Worm (Caenorhabditis elegans) whole organism, L1 larva: ENCODE measurements around the gene C30A5.10.

Source experiments
- C16A3.4 ChIP-seq: fragments of 150-350 bp; optimal IDR thresholded peaks from 2 replicates; lab custom pipeline; 2014; ENCODE audit warnings: missing biosample characterization, missing genetic modification characterization
- C34B4.2 ChIP-seq: sonication (generic microtip); optimal IDR thresholded peaks from 2 replicates; lab custom pipeline; 2017; ENCODE audit warnings: mild to moderate bottlenecking, missing genetic modification characterization, missing compliant biosample characterization
- Y116A8C.19 ChIP-seq: sonication (generic microtip); optimal IDR thresholded peaks from 2 replicates; lab custom pipeline; 2016; ENCODE audit warnings: missing compliant biosample characterization, missing genetic modification characterization, borderline replicate concordance
- aha-1 ChIP-seq: fragments of 150-350 bp; optimal IDR thresholded peaks from 2 replicates; lab custom pipeline; 2014; ENCODE audit warnings: missing biosample characterization, missing genetic modification characterization
- ama-1 ChIP-seq: fragments of 150-350 bp; optimal IDR thresholded peaks from 2 replicates; lab custom pipeline; 2014
- blmp-1 ChIP-seq: fragments of 150-350 bp; optimal IDR thresholded peaks from 2 replicates; lab custom pipeline; 2014; ENCODE audit warnings: missing biosample characterization, missing genetic modification characterization
- ceh-8 ChIP-seq: fragments of 200-800 bp; sonication (Bioruptor generic); optimal IDR thresholded peaks from 2 replicates; lab custom pipeline; 2018; ENCODE audit warnings: mild to moderate bottlenecking, missing genetic modification characterization, moderate library complexity, missing compliant biosample characterization
- ceh-82 ChIP-seq, 3 experiments: fragments of 150-350 bp in 1 of 3; sonication (generic microtip) in 2 of 3; optimal IDR thresholded peaks; 2 replicates each; lab custom pipeline; 2014 to 2017; ENCODE audit warnings: missing biosample characterization in 3 of 3, missing genetic modification characterization in 3 of 3
- ceh-88 ChIP-seq: fragments of 200-800 bp; sonication (Bioruptor generic); IDR thresholded peaks from 2 replicates; pipeline ENCODE4 v1.3.6; 2022; ENCODE audit warnings: missing genetic modification characterization, missing compliant biosample characterization
- dsc-1 ChIP-seq: sonication (generic microtip); optimal IDR thresholded peaks from 2 replicates; lab custom pipeline; 2016; ENCODE audit warnings: mild to moderate bottlenecking, missing genetic modification characterization, missing compliant biosample characterization
- efl-1 ChIP-seq, 4 experiments: fragments of 150-350 bp; optimal IDR thresholded peaks in 3 of 4; peaks in 1 of 4; 1 replicate in 1 of 4; 2 replicates in 3 of 4; lab custom pipeline; 2014; ENCODE audit warnings: missing biosample characterization in 2 of 4, missing genetic modification characterization in 2 of 4, missing genetic modification reagents in 2 of 4
- efl-3 ChIP-seq: fragments of 200-800 bp; sonication (Bioruptor generic); optimal IDR thresholded peaks from 2 replicates; lab custom pipeline; 2018; ENCODE audit warnings: mild to moderate bottlenecking, missing genetic modification characterization, missing compliant biosample characterization
- egl-13 ChIP-seq: sonication (generic microtip); optimal IDR thresholded peaks from 2 replicates; lab custom pipeline; 2016; ENCODE audit warnings: missing genotype, missing genetic modification reagents, missing genetic modification characterization, missing compliant biosample characterization
- egl-27 ChIP-seq, 2 experiments: fragments of 150-350 bp in 1 of 2; sonication (generic microtip); optimal IDR thresholded peaks; 3 replicates each; lab custom pipeline; 2017 to 2018; ENCODE audit warnings: missing biosample characterization in 2 of 2, missing genetic modification characterization in 2 of 2, missing genetic modification reagents in 2 of 2
- elt-2 ChIP-seq: sonication (generic microtip); optimal IDR thresholded peaks from 2 replicates; lab custom pipeline; 2016; ENCODE audit warnings: missing genetic modification characterization, mild to moderate bottlenecking, inconsistent platforms, missing compliant biosample characterization, missing genetic modification reagents
- elt-3 ChIP-seq, 6 experiments: fragments of 150-350 bp in 1 of 6; sonication (generic microtip); optimal IDR thresholded peaks; 2 replicates each; lab custom pipeline; 2017 to 2018; ENCODE audit warnings: missing biosample characterization in 6 of 6, missing genetic modification characterization in 6 of 6, inconsistent platforms in 1 of 6
- ets-5 ChIP-seq: fragments of 200-800 bp; sonication (Bioruptor generic); IDR thresholded peaks from 2 replicates; pipeline ENCODE4 v1.3.6; 2022; ENCODE audit warnings: missing genetic modification characterization, missing compliant biosample characterization
- fkh-10 ChIP-seq: sonication (generic microtip); optimal IDR thresholded peaks from 2 replicates; lab custom pipeline; 2017; ENCODE audit warnings: missing biosample characterization, missing genetic modification reagents, missing genetic modification characterization
- fkh-4 ChIP-seq: sonication (generic microtip); optimal IDR thresholded peaks from 2 replicates; lab custom pipeline; 2016; ENCODE audit warnings: missing compliant biosample characterization, missing genetic modification characterization, borderline replicate concordance
- fos-1 ChIP-seq: fragments of 150-350 bp; optimal IDR thresholded peaks from 2 replicates; lab custom pipeline; 2014; ENCODE audit warnings: missing biosample characterization, missing genetic modification characterization
- hpl-2 ChIP-seq: fragments of 150-350 bp; optimal IDR thresholded peaks from 2 replicates; lab custom pipeline; 2014; ENCODE audit warnings: missing biosample characterization, missing genetic modification reagents, missing genetic modification characterization
- lin-13 ChIP-seq: fragments of 150-350 bp; optimal IDR thresholded peaks from 2 replicates; lab custom pipeline; 2014; ENCODE audit warnings: missing biosample characterization, missing genetic modification reagents, missing genetic modification characterization
- lin-14 ChIP-seq: fragments of 200-800 bp; sonication (Bioruptor generic); optimal IDR thresholded peaks from 2 replicates; lab custom pipeline; 2018; ENCODE audit warnings: mild to moderate bottlenecking, missing genetic modification characterization, moderate library complexity, missing compliant biosample characterization
- lin-15B ChIP-seq: fragments of 150-350 bp; sonication (generic microtip); optimal IDR thresholded peaks from 3 replicates; lab custom pipeline; 2014; ENCODE audit warnings: missing biosample characterization, missing genetic modification characterization
- lin-35 ChIP-seq, 2 experiments: fragments of 150-350 bp; optimal IDR thresholded peaks; 2 replicates each; lab custom pipeline; 2014; ENCODE audit warnings: missing biosample characterization in 2 of 2, missing genetic modification characterization in 2 of 2, missing genetic modification reagents in 2 of 2
- lsy-2 ChIP-seq, 2 experiments: fragments of 150-350 bp; optimal IDR thresholded peaks; 2 replicates each; lab custom pipeline; 2014; ENCODE audit warnings: missing biosample characterization in 2 of 2, missing genetic modification characterization in 2 of 2
- mab-9 ChIP-seq: fragments of 200-800 bp; sonication (Bioruptor generic); IDR thresholded peaks from 2 replicates; pipeline ENCODE4 v1.3.6; 2022; ENCODE audit warnings: missing genetic modification reagents, missing genetic modification characterization, missing compliant biosample characterization
- mdl-1 ChIP-seq, 2 experiments: fragments of 150-350 bp; optimal IDR thresholded peaks; 2 replicates each; lab custom pipeline; 2014 to 2017; ENCODE audit warnings: missing biosample characterization in 2 of 2, missing genetic modification characterization in 2 of 2, inconsistent platforms in 1 of 2
- nhr-237 ChIP-seq: fragments of 150-350 bp; optimal IDR thresholded peaks from 2 replicates; lab custom pipeline; 2014; ENCODE audit warnings: missing biosample characterization, missing genetic modification characterization
- nhr-47 ChIP-seq: sonication (generic microtip); optimal IDR thresholded peaks from 2 replicates; lab custom pipeline; 2016; ENCODE audit warnings: mild to moderate bottlenecking, missing genetic modification characterization, moderate library complexity, missing compliant biosample characterization
- nhr-84 ChIP-seq: sonication (generic microtip); optimal IDR thresholded peaks from 2 replicates; lab custom pipeline; 2017; ENCODE audit warnings: missing biosample characterization, missing genetic modification characterization
- nhr-85 ChIP-seq: sonication (generic microtip); peaks from one replicate; lab custom pipeline; 2016; ENCODE audit warnings: missing genetic modification characterization, inconsistent platforms, missing compliant biosample characterization
- pax-3 ChIP-seq: fragments of 200-800 bp; sonication (Bioruptor generic); optimal IDR thresholded peaks from 2 replicates; lab custom pipeline; 2018; ENCODE audit warnings: mild to moderate bottlenecking, missing genetic modification characterization, moderate library complexity, missing compliant biosample characterization
- pqm-1 ChIP-seq: sonication (generic microtip); optimal IDR thresholded peaks from 3 replicates; lab custom pipeline; 2017; ENCODE audit warnings: missing biosample characterization, missing genetic modification characterization
- rnt-1 ChIP-seq: sonication (generic microtip); optimal IDR thresholded peaks from 2 replicates; lab custom pipeline; 2016; ENCODE audit warnings: mild to moderate bottlenecking, missing genetic modification characterization, moderate library complexity, missing compliant biosample characterization
- skn-1 ChIP-seq: fragments of 150-350 bp; optimal IDR thresholded peaks from 2 replicates; lab custom pipeline; 2014; ENCODE audit warnings: missing biosample characterization, missing genetic modification characterization
- swsn-7 ChIP-seq: sonication (generic microtip); optimal IDR thresholded peaks from 2 replicates; lab custom pipeline; 2016; ENCODE audit warnings: missing genetic modification characterization, missing compliant biosample characterization
- tlp-1 ChIP-seq: fragments of 150-350 bp; optimal IDR thresholded peaks from 2 replicates; lab custom pipeline; 2014; ENCODE audit warnings: missing biosample characterization, missing genetic modification characterization
- unc-30 ChIP-seq: sonication (generic microtip); optimal IDR thresholded peaks from 2 replicates; lab custom pipeline; 2017; ENCODE audit warnings: missing biosample characterization, missing genetic modification characterization
- unc-86 ChIP-seq: sonication (generic microtip); optimal IDR thresholded peaks from 2 replicates; lab custom pipeline; 2016; ENCODE audit warnings: missing genetic modification characterization, missing compliant biosample characterization
- vab-15 ChIP-seq: sonication (generic microtip); optimal IDR thresholded peaks from 2 replicates; lab custom pipeline; 2017; ENCODE audit warnings: missing genotype, mild to moderate bottlenecking, missing genetic modification characterization, missing compliant biosample characterization
- xbp-1 ChIP-seq: sonication (generic microtip); optimal IDR thresholded peaks from 2 replicates; lab custom pipeline; 2016; ENCODE audit warnings: missing genetic modification characterization, missing compliant biosample characterization
- zag-1 ChIP-seq: fragments of 150-350 bp; optimal IDR thresholded peaks from 2 replicates; lab custom pipeline; 2014; ENCODE audit warnings: missing biosample characterization, missing genetic modification characterization
- ztf-11 ChIP-seq, 2 experiments: sonication (generic microtip); optimal IDR thresholded peaks; 2 replicates each; lab custom pipeline; 2016 to 2017; ENCODE audit warnings: missing genetic modification characterization in 2 of 2, missing biosample characterization in 1 of 2, missing compliant biosample characterization in 1 of 2

The C30A5.10 gene

ce11 chrIII:8250007-8250683 lies 40.5 kb upstream of the C30A5.10 start, which contains the start of gene knl-1 (continued):
- TF ChIP-seq C16A3.4 (tag; lab: Kevin White, UChicago), result peak; percentile 82
- no peak for TF ChIP-seq unc-30
- no peak for TF ChIP-seq egl-13 (tag; lab: Kevin White, UChicago)
- peak; percentile 74 for TF ChIP-seq lin-15B (tag; lab: Kevin White, UChicago)
- no peak for TF ChIP-seq mab-9

DNA sequence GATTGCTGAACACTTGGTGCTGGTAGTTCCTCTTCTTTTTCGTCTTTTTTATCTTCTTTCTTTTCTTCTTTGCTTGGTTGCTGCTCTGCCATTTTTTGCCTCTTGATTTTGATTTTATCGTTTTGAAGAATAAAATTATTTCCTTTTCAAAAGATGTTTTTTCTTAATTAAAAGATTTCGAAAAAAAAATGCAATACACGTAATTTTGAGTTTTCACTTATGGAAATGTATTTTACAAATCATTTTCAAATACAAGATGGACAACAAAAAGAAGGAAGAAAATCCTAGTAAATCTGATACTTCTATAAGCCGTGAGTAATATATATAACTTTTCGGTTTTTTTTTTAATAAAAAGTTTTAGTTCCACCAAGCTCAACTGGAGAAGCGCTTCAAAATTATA lies 39.7 kb upstream of the C30A5.10 start, which contains the start of the genes C02F5.10 and C02F5.2:
Gene C02F5.10 (minus strand): TSS at position 101 of the 400 bp plus-strand sequence.
Gene C02F5.2 (plus strand): TSS at position 239 of the 400 bp plus-strand sequence.
- TF ChIP-seq Y116A8C.19 (tag; lab: Kevin White, UChicago) (no peak), fkh-4 (tag; lab: Kevin White, UChicago) (no peak), elt-2 (tag; lab: Kevin White, UChicago) (no peak), dsc-1 (tag; lab: Kevin White, UChicago) (no peak)

DNA sequence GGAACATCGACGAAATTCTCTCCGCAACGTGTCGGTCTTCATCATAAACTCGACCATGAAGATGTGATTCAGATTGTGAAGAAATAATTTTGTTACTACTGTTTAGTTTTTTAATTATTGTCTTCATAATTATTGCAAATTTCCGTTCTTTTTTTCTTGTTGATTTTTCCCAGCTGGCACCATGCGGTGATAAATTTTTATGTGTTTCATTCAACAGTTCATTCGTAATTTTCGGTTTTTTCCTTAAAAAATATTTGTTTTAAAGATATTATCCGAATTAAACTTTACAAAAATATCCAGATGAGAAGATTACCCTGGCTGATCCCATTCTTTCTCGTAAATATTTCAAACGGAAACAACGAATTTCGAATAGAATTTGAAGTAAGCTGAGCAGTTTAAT lies 37.4 kb upstream of the C30A5.10 start, which contains the start of gene C02F5.13:
Gene C02F5.13 (plus strand): TSS at position 301 of the 400 bp plus-strand sequence.
- no peak for TF ChIP-seq fos-1 (tag; lab: Kevin White, UChicago)
- TF ChIP-seq elt-3 (tag; optimal IDR thresholded peaks at IDR 0.05; lab: Kevin White, UChicago), result no peak
- no peak for TF ChIP-seq unc-86 (tag; lab: Kevin White, UChicago)
- no peak for TF ChIP-seq C34B4.2 (tag; lab: Kevin White, UChicago)
- TF ChIP-seq dsc-1 (tag; lab: Kevin White, UChicago), result no peak
- no peak for TF ChIP-seq xbp-1
- TF ChIP-seq pqm-1 (tag; lab: Kevin White, UChicago), result no peak
- no peak for TF ChIP-seq egl-27 (tag; optimal IDR thresholded peaks at IDR 0.05; lab: Kevin White, UChicago)
- TF ChIP-seq ets-5 (GFP tag; lab: Robert Waterston, UW), result no peak
- no peak for TF ChIP-seq pax-3
- TF ChIP-seq mdl-1 (tag; optimal IDR thresholded peaks at IDR 0.05; lab: Kevin White, UChicago), result no peak
- TF ChIP-seq efl-3 (GFP tag; lab: Kevin White, UChicago), result no peak

- no peak for TF ChIP-seq unc-30
- TF ChIP-seq lin-13 (GFP tag; lab: Kevin White, UChicago), result no peak
- no peak for TF ChIP-seq tlp-1 (tag; lab: Kevin White, UChicago)
Observed at ce11 chrIII:8245591-8245990, 35.9 kb upstream of the C30A5.10 start, which contains the start of gene C02F5.3. Gene C02F5.3 (plus strand): TSS chrIII:8245891.

- TF ChIP-seq ceh-88 (no peak), blmp-1 (tag; lab: Kevin White, UChicago) (no peak), lin-35 (GFP tag; optimal IDR thresholded peaks at IDR 0.05; lab: Kevin White, UChicago) (peak; percentile 25 to 50), zag-1 (no peak), nhr-237 (no peak), rnt-1 (tag; lab: Kevin White, UChicago) (no peak), vab-15 (tag; lab: Kevin White, UChicago) (no peak), ceh-82 (tag; optimal IDR thresholded peaks at IDR 0.05; lab: Kevin White, UChicago) (no peak), ceh-8 (GFP tag; lab: Kevin White, UChicago) (no peak), C34B4.2 (tag; lab: Kevin White, UChicago) (no peak), swsn-7 (tag; lab: Kevin White, UChicago) (no peak), aha-1 (tag; lab: Kevin White, UChicago) (no peak), nhr-85 (tag; lab: Kevin White, UChicago) (no peak), lsy-2 (tag; optimal IDR thresholded peaks at IDR 0.05; lab: Kevin White, UChicago) (peak; percentile 22 to 64), lin-14 (no peak), ztf-11 (tag; optimal IDR thresholded peaks at IDR 0.05; lab: Kevin White, UChicago) (no peak), efl-1 (optimal IDR thresholded peaks at IDR 0.05; lab: Kevin White, UChicago) (peak; percentile 42 to 56), efl-1 (GFP tag; optimal IDR thresholded peaks at IDR 0.05 in 1 of 2; lab: Kevin White, UChicago) (peak; percentile 44 to 72), nhr-47 (tag; lab: Kevin White, UChicago) (peak; percentile 0), ama-1 (lab: Kevin White, UChicago) (no peak), fkh-10 (GFP tag; lab: Kevin White, UChicago) (no peak), skn-1 (peak; percentile 59), nhr-84 (tag; lab: Kevin White, UChicago) (no peak), hpl-2 (GFP tag; lab: Kevin White, UChicago) (no peak)
Observed at ce11 chrIII:8244052-8244451, 34.4 kb upstream of the C30A5.10 start, which contains the start of the genes pbs-6 and cids-1. Gene pbs-6 (minus strand): TSS chrIII:8244092. Gene cids-1 (plus strand): TSS chrIII:8244445.
